Fruit fly (Drosophila melanogaster): Measurements from ENCODE around the gene ppk10.

ppk10 gene

dm6 chr2L:10474268-10474678, 22.1 kb upstream of the ppk10 start, which contains the start of gene RluA-1 (continued):
- TF ChIP-seq otp (GFP tag; IDR thresholded peaks at IDR 0.05) (peak; percentile 99), CG10654 (GFP tag; optimal IDR thresholded peaks at IDR 0.05) (peak; percentile 98), Nf-YC (tag; optimal IDR thresholded peaks at IDR 0.05) (peak; percentile 93), trem (tag; optimal IDR thresholded peaks at IDR 0.05) (peak; percentile 97), CG10979 (tag; optimal IDR thresholded peaks at IDR 0.05) (peak; percentile 99), CG34422 (GFP tag; IDR thresholded peaks at IDR 0.05) (peak; percentile 100), lmd (GFP tag; IDR thresholded peaks at IDR 0.05) (peak; percentile 99), chif (GFP tag; optimal IDR thresholded peaks at IDR 0.05) (peak; percentile 95 to 97), CG7987 (GFP tag; optimal IDR thresholded peaks at IDR 0.05) (peak; percentile 97), Oli (tag; optimal IDR thresholded peaks at IDR 0.05) (peak; percentile 100), ken (GFP tag; IDR thresholded peaks at IDR 0.05) (peak; percentile 99), CG10321 (GFP tag; IDR thresholded peaks at IDR 0.05) (peak; percentile 91), fd64A (GFP tag; optimal IDR thresholded peaks at IDR 0.05) (peak; percentile 98), CG1792 (GFP tag; optimal IDR thresholded peaks at IDR 0.05) (peak; percentile 90), Atf6 (GFP tag; IDR thresholded peaks at IDR 0.05) (peak; percentile 97), jumu (GFP tag; optimal IDR thresholded peaks at IDR 0.05) (peak; percentile 84), CG11093 (GFP tag; IDR thresholded peaks at IDR 0.05) (peak; percentile 99), kah (GFP tag; optimal IDR thresholded peaks at IDR 0.05) (peak; percentile 98), ci (GFP tag; IDR thresholded peaks at IDR 0.05) (peak; percentile 100), Doc2 (GFP tag; IDR thresholded peaks at IDR 0.05) (peak; percentile 95), dmrt99B (tag; optimal IDR thresholded peaks at IDR 0.05) (peak; percentile 99), trh (GFP tag; optimal IDR thresholded peaks at IDR 0.05) (peak; percentile 98), Sin3A (optimal IDR thresholded peaks at IDR 0.05) (no peak), cato (GFP tag; optimal IDR thresholded peaks at IDR 0.05; ENCODE audit: borderline replicate concordance) (peak; percentile 99), ttk (GFP tag; IDR thresholded peaks at IDR 0.05) (peak; percentile 99), H2.0 (GFP tag; IDR thresholded peaks at IDR 0.05) (peak; percentile 99), CG31441 (GFP tag; IDR thresholded peaks at IDR 0.05) (peak; percentile 99), Spps (tag; optimal IDR thresholded peaks at IDR 0.05) (peak; percentile 100), peb (GFP tag; IDR thresholded peaks at IDR 0.05) (peak; percentile 99), sens-2 (GFP tag; IDR thresholded peaks at IDR 0.05) (peak; percentile 98), CG3995 (GFP tag; optimal IDR thresholded peaks at IDR 0.05) (peak; percentile 66), Mad (GFP tag; optimal IDR thresholded peaks at IDR 0.05) (peak; percentile 98), CG9797 (GFP tag; optimal IDR thresholded peaks at IDR 0.05) (peak; percentile 78), CG7786 (GFP tag; optimal IDR thresholded peaks at IDR 0.05) (peak; percentile 87), CTCF (GFP tag; optimal IDR thresholded peaks at IDR 0.05) (peak; percentile 79), Dll (GFP tag; IDR thresholded peaks at IDR 0.05; ENCODE audit: partially characterized antibody) (peak; percentile 61; the same call in 3 of the 4 replicates), CG32772 (GFP tag; IDR thresholded peaks at IDR 0.05) (peak; percentile 99), zf30C (GFP tag; optimal IDR thresholded peaks at IDR 0.05) (peak; percentile 38), CG2889 (GFP tag; IDR thresholded peaks at IDR 0.05) (peak; percentile 98), CG1233 (GFP tag; optimal IDR thresholded peaks at IDR 0.05) (peak; percentile 99), PHDP (tag; optimal IDR thresholded peaks at IDR 0.05) (peak; percentile 100), stc (GFP tag; IDR thresholded peaks at IDR 0.05) (peak; percentile 100), CG30020 (tag; optimal IDR thresholded peaks at IDR 0.05) (peak; percentile 89), fd102C (GFP tag; optimal IDR thresholded peaks at IDR 0.05) (peak; percentile 96), D19B (GFP tag; optimal IDR thresholded peaks at IDR 0.05) (peak; percentile 95), Lhr (GFP tag; optimal IDR thresholded peaks at IDR 0.05) (peak; percentile 98), dimm (GFP tag; IDR thresholded peaks at IDR 0.05) (peak; percentile 99), danr (GFP tag; IDR thresholded peaks at IDR 0.05) (peak; percentile 96), H15 (GFP tag; IDR thresholded peaks at IDR 0.05) (peak; percentile 99), luna (GFP tag; optimal IDR thresholded peaks at IDR 0.05) (no peak), E2f2 (GFP tag; IDR thresholded peaks at IDR 0.05) (peak; percentile 94), CG18476 (GFP tag; optimal IDR thresholded peaks at IDR 0.05) (peak; percentile 98), gt (GFP tag; IDR thresholded peaks at IDR 0.05) (peak; percentile 99)

Data from whole organism, embryonic.